Worm (Caenorhabditis elegans): ENCODE measurements around the gene rpb-8.
A peak's percentile ranks its signal among the peaks of the same experiment; 100 is the strongest.

rpb-8 gene

DNA sequence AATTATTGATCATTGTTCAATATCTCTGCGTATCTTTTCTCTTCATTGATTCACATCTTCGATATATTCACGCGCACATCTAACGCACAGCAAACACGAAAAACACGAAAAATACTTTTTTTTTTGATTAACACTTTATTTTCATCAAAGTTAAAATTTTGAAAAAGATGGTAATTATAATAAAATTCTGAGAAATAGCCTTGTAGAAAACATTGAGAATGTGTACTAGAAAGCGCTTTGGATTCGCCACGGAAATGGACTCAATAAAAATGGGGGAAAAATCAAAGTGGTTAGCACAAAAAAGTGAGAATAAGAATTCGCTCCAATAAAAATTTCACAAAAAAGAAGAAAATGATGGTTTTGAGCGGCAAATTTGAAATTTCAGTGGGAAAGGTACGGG lies 24.3 kb downstream of the rpb-8 start, which contains the start of gene F26F4.6:
TSS of gene F26F4.6 (minus strand) at position 101 of the 400 bp plus-strand sequence.
- TF ChIP-seq Y56A3A.18 (GFP tag; IDR thresholded peaks at IDR 0.05) (no peak), ceh-91 (GFP tag; IDR thresholded peaks at IDR 0.05) (no peak), tbp1 (GFP tag; optimal IDR thresholded peaks at IDR 0.05) (no peak), rcor-1 (GFP tag; IDR thresholded peaks at IDR 0.05) (no peak), snpc-1.3 (tag; optimal IDR thresholded peaks at IDR 0.05; ENCODE audit: insufficient read depth) (no peak), ztf-22 (GFP tag; optimal IDR thresholded peaks at IDR 0.05) (no peak), sdz-38 (tag; optimal IDR thresholded peaks at IDR 0.05) (no peak), ekl-4 (GFP tag; IDR thresholded peaks at IDR 0.05) (no peak), let-526 (GFP tag; IDR thresholded peaks at IDR 0.05) (no peak), lsy-27 (tag; optimal IDR thresholded peaks at IDR 0.05; ENCODE audit: borderline replicate concordance, insufficient read depth) (no peak), Y53F4B.3 (GFP tag; IDR thresholded peaks at IDR 0.05) (no peak), cebp-1 (GFP tag; IDR thresholded peaks at IDR 0.05) (no peak), cebp-1 (tag; optimal IDR thresholded peaks at IDR 0.05) (no peak), F10E7.11 (tag; optimal IDR thresholded peaks at IDR 0.05) (no peak)

ce11 chrIII:4890997-4891396 lies 26.8 kb downstream of the rpb-8 start, which contains the start of gene F26F4.5:
F26F4.5 (minus strand) TSS chrIII:4891252.
- TF ChIP-seq Y53G8AR.9 (GFP tag; conservative IDR thresholded peaks at IDR 0.05) (no peak), unc-62 (GFP tag; optimal IDR thresholded peaks at IDR 0.05) (no peak), rec-8 (tag; optimal IDR thresholded peaks at IDR 0.05) (no peak), pha-4 (tag; optimal IDR thresholded peaks at IDR 0.05) (no peak), unc-130 (GFP tag; optimal IDR thresholded peaks at IDR 0.05) (no peak), Y95B8A.8 (GFP tag; IDR thresholded peaks at IDR 0.05) (no peak), dox-1 (GFP tag; IDR thresholded peaks at IDR 0.05) (0 out of 2 replicates have a peak, but pooled peaks have one; percentile 8), F37B4.10 (GFP tag; IDR thresholded peaks at IDR 0.05) (no peak), snpc-3.4 (tag; optimal IDR thresholded peaks at IDR 0.05) (no peak), K11D2.4 (GFP tag; IDR thresholded peaks at IDR 0.05) (no peak), rpc-1 (optimal IDR thresholded peaks at IDR 0.05) (no peak), rpc-1 (tag; optimal IDR thresholded peaks at IDR 0.05) (no peak), madf-6 (GFP tag; IDR thresholded peaks at IDR 0.05) (peak; percentile 90), Y79H2A.3 (GFP tag; conservative IDR thresholded peaks at IDR 0.05) (no peak), tbp1 (GFP tag; optimal IDR thresholded peaks at IDR 0.05) (no peak), bed-2 (GFP tag; IDR thresholded peaks at IDR 0.05) (no peak), sptf-2 (GFP tag; optimal IDR thresholded peaks at IDR 0.05) (no peak), dpff-1 (tag; optimal IDR thresholded peaks at IDR 0.05) (no peak), hmg-1.2 (GFP tag; IDR thresholded peaks at IDR 0.05) (0 out of 2 replicates have a peak, but pooled peaks have one; percentile 14), B0019.2 (GFP tag; conservative IDR thresholded peaks at IDR 0.05) (no peak), ceh-40 (GFP tag; IDR thresholded peaks at IDR 0.05) (no peak), Y53F4B.3 (GFP tag; IDR thresholded peaks at IDR 0.05) (no peak), ama-1 (optimal IDR thresholded peaks at IDR 0.05) (no peak), ama-1 (GFP tag; optimal IDR thresholded peaks at IDR 0.05) (no peak), ceh-91 (GFP tag; IDR thresholded peaks at IDR 0.05) (peak; percentile 66; the same call in 1 of the 2 replicates), lag-1 (GFP tag; IDR thresholded peaks at IDR 0.05) (no peak), nhr-90 (tag; optimal IDR thresholded peaks at IDR 0.05) (no peak), dpl-1 (GFP tag; optimal IDR thresholded peaks at IDR 0.05) (no peak), ztf-18 (tag; optimal IDR thresholded peaks at IDR 0.05) (peak; percentile 21), B0261.1 (tag; optimal IDR thresholded peaks at IDR 0.05) (no peak), Y67H2A.10 (GFP tag; conservative IDR thresholded peaks at IDR 0.05) (no peak), hrde-1 (tag; optimal IDR thresholded peaks at IDR 0.05; ENCODE audit: borderline replicate concordance) (no peak), F33H1.4 (GFP tag; IDR thresholded peaks at IDR 0.05) (peak; percentile 90), F57C9.4 (tag; optimal IDR thresholded peaks at IDR 0.05) (no peak), ceh-58 (GFP tag; IDR thresholded peaks at IDR 0.05) (no peak), lin-54 (GFP tag; optimal IDR thresholded peaks at IDR 0.05) (peak; percentile 12), F10E7.11 (tag; optimal IDR thresholded peaks at IDR 0.05) (no peak), C17E4.6 (GFP tag; IDR thresholded peaks at IDR 0.05) (no peak)

Data from whole organism, young adult.